Fruit fly (Drosophila melanogaster) whole organism, embryonic: ENCODE measurements around the gene CG7227.

Experiments
- ATbp ChIP-seq: fragments of 200-800 bp; sonication (Bioruptor generic); optimal IDR thresholded peaks from 2 replicates; lab custom pipeline; 2017; ENCODE audit warnings: missing biosample characterization, mild to moderate bottlenecking, missing genetic modification characterization, missing genetic modification reagents
- Antp ChIP-seq: fragments of 200-800 bp; sonication (Bioruptor generic); optimal IDR thresholded peaks from 3 replicates; lab custom pipeline; 2016; ENCODE audit warnings: missing biosample characterization, missing genetic modification characterization
- Atf6 ChIP-seq: fragments of 200-800 bp; sonication (Bioruptor generic); IDR thresholded peaks from 2 replicates; pipeline ENCODE4 v1.3.6; 2022; ENCODE audit warnings: missing biosample characterization, missing genetic modification characterization
- CG11456 ChIP-seq: fragments of 200-800 bp; sonication (Bioruptor generic); IDR thresholded peaks from 3 replicates; pipeline ENCODE4 v1.3.6; 2022; ENCODE audit warnings: missing biosample characterization, missing genetic modification characterization
- CG11695 ChIP-seq: fragments of 200-800 bp; sonication (Bioruptor generic); IDR thresholded peaks from 3 replicates; pipeline ENCODE4 v1.3.6; 2022; ENCODE audit warnings: missing biosample characterization, missing genetic modification characterization
- CG13123 ChIP-seq: fragments of 200-800 bp; sonication (Bioruptor generic); optimal IDR thresholded peaks from 2 replicates; lab custom pipeline; 2016; ENCODE audit warnings: missing biosample characterization, missing genetic modification characterization
- CG14014 ChIP-seq: fragments of 200-800 bp; sonication (Bioruptor generic); IDR thresholded peaks from 2 replicates; pipeline ENCODE4 v1.3.6; 2022; ENCODE audit warnings: missing biosample characterization, missing genetic modification characterization
- CG14050 ChIP-seq: fragments of 200-800 bp; sonication (Bioruptor generic); IDR thresholded peaks from 3 replicates; pipeline ENCODE4 v1.3.6; 2022; ENCODE audit warnings: missing biosample characterization, missing genetic modification characterization
- CG1602 ChIP-seq: fragments of 200-800 bp; sonication (Bioruptor generic); optimal IDR thresholded peaks from 3 replicates; lab custom pipeline; 2016; ENCODE audit warnings: missing biosample characterization, missing genetic modification characterization
- CG17385 ChIP-seq: fragments of 200-800 bp; sonication (Bioruptor generic); optimal IDR thresholded peaks from 3 replicates; lab custom pipeline; 2018; ENCODE audit warnings: missing biosample characterization, mild to moderate bottlenecking, missing genetic modification characterization
- CG18599 ChIP-seq: fragments of 200-800 bp; sonication (Bioruptor generic); optimal IDR thresholded peaks from 3 replicates; lab custom pipeline; 2017; ENCODE audit warnings: missing biosample characterization, missing genetic modification characterization, mild to moderate bottlenecking, moderate library complexity, missing genetic modification reagents
- CG32772 ChIP-seq: fragments of 200-800 bp; sonication (Bioruptor generic); IDR thresholded peaks from 2 replicates; pipeline ENCODE4 v1.3.6; 2022; ENCODE audit warnings: missing biosample characterization, missing genetic modification characterization
- CG34376 ChIP-seq: fragments of 200-800 bp; sonication (Bioruptor generic); optimal IDR thresholded peaks from 2 replicates; lab custom pipeline; 2018; ENCODE audit warnings: missing biosample characterization, mild to moderate bottlenecking, missing genetic modification characterization
- CG34422 ChIP-seq: fragments of 200-800 bp; sonication (Bioruptor generic); IDR thresholded peaks from 3 replicates; pipeline ENCODE4 v1.3.6; 2022; ENCODE audit warnings: missing biosample characterization, missing genetic modification characterization
- Camta ChIP-seq: fragments of 200-800 bp; sonication (Bioruptor generic); optimal IDR thresholded peaks from 2 replicates; lab custom pipeline; 2016; ENCODE audit warnings: missing biosample characterization, missing genetic modification characterization
- Doc2 ChIP-seq: fragments of 200-800 bp; sonication (Bioruptor generic); IDR thresholded peaks from 2 replicates; pipeline ENCODE4 v1.3.6; 2022; ENCODE audit warnings: missing biosample characterization, missing genetic modification characterization
- E2f1 ChIP-seq: fragments of 200-800 bp; sonication (Bioruptor generic); IDR thresholded peaks from 2 replicates; pipeline ENCODE4 v1.3.6; 2022; ENCODE audit warnings: missing biosample characterization, missing genetic modification characterization
- HmgZ ChIP-seq: fragments of 200-800 bp; sonication (Bioruptor generic); optimal IDR thresholded peaks from 2 replicates; lab custom pipeline; 2018; ENCODE audit warnings: missing biosample characterization, mild to moderate bottlenecking, missing genetic modification characterization
- Hmr ChIP-seq: fragments of 200-800 bp; sonication (Bioruptor generic); optimal IDR thresholded peaks from 3 replicates; lab custom pipeline; 2017; ENCODE audit warnings: mild to moderate bottlenecking, missing biosample characterization, missing genetic modification reagents, missing genetic modification characterization
- Jarid2 ChIP-seq: fragments of 200-800 bp; sonication (Bioruptor generic); optimal IDR thresholded peaks from 3 replicates; lab custom pipeline; 2017; ENCODE audit warnings: mild to moderate bottlenecking, missing biosample characterization, missing genetic modification reagents, missing genetic modification characterization
- Pdp1 ChIP-seq, 2 experiments: fragments of 200-800 bp; sonication (Bioruptor generic); optimal IDR thresholded peaks; 3 replicates each; lab custom pipeline; 2016; ENCODE audit warnings: missing biosample characterization in 2 of 2, missing genetic modification characterization in 2 of 2, mild to moderate bottlenecking in 1 of 2, moderate library complexity in 1 of 2
- Rfx ChIP-seq: fragments of 200-800 bp; sonication (Bioruptor generic); IDR thresholded peaks from 2 replicates; pipeline ENCODE4 v1.3.6; 2022; ENCODE audit warnings: missing biosample characterization, missing genetic modification characterization
- Scr ChIP-seq: fragments of 200-800 bp; sonication (Bioruptor generic); IDR thresholded peaks from 2 replicates; pipeline ENCODE4 v1.3.6; 2022; ENCODE audit warnings: missing biosample characterization, missing genetic modification characterization; ENCODE audit not compliant: partially characterized antibody
- Sox102F ChIP-seq: fragments of 200-800 bp; sonication (Bioruptor generic); optimal IDR thresholded peaks from 2 replicates; lab custom pipeline; 2018; ENCODE audit warnings: missing biosample characterization, mild to moderate bottlenecking, missing genetic modification characterization, moderate library complexity
- Stat92E ChIP-seq, 3 experiments: fragments of >200 bp in 2 of 3; fragments of 200-800 bp in 1 of 3; sonication (Bioruptor generic) in 1 of 3; optimal IDR thresholded peaks; 2 replicates each; lab custom pipeline; 2017 to 2019; ENCODE audit warnings: missing biosample characterization in 3 of 3, missing genetic modification characterization in 3 of 3, mild to moderate bottlenecking in 1 of 3, moderate library complexity in 1 of 3
- Trl ChIP-seq, 3 experiments: fragments of >200 bp in 2 of 3; fragments of 200-800 bp in 1 of 3; sonication (Bioruptor generic) in 1 of 3; optimal IDR thresholded peaks; 2 replicates in 1 of 3; 3 replicates in 2 of 3; lab custom pipeline; 2016 to 2017; ENCODE audit warnings: missing biosample characterization in 1 of 3, missing genetic modification characterization in 1 of 3
- ci ChIP-seq: fragments of 200-800 bp; sonication (Bioruptor generic); IDR thresholded peaks from 3 replicates; pipeline ENCODE4 v1.3.6; 2022; ENCODE audit warnings: missing biosample characterization, missing genetic modification characterization
- dm ChIP-seq: fragments of 200-800 bp; sonication (Bioruptor generic); optimal IDR thresholded peaks from 3 replicates; lab custom pipeline; 2016; ENCODE audit warnings: missing biosample characterization, missing genetic modification characterization
- dmrt11E ChIP-seq: fragments of 200-800 bp; sonication (Bioruptor generic); optimal IDR thresholded peaks from 3 replicates; lab custom pipeline; 2018; ENCODE audit warnings: missing biosample characterization, mild to moderate bottlenecking, missing genetic modification characterization, moderate library complexity
- dmrt99B ChIP-seq: fragments of 200-800 bp; sonication (Bioruptor generic); optimal IDR thresholded peaks from 2 replicates; lab custom pipeline; 2018; ENCODE audit warnings: missing biosample characterization, mild to moderate bottlenecking, missing genetic modification characterization, moderate library complexity
- exex ChIP-seq: fragments of 200-800 bp; sonication (Bioruptor generic); optimal IDR thresholded peaks from 4 replicates; lab custom pipeline; 2018; ENCODE audit warnings: missing biosample characterization, mild to moderate bottlenecking, missing genetic modification characterization, moderate library complexity
- hkb ChIP-seq, 2 experiments: fragments of 200-800 bp in 1 of 2; fragments of >200 bp in 1 of 2; sonication (Bioruptor generic) in 1 of 2; IDR thresholded peaks in 1 of 2; optimal IDR thresholded peaks in 1 of 2; 2 replicates each; pipeline versions ENCODE4 v1.3.6 to Lab custom; 2017 to 2022; ENCODE audit warnings: missing biosample characterization in 1 of 2, missing genetic modification characterization in 1 of 2
- lilli ChIP-seq: fragments of 200-800 bp; sonication (Bioruptor generic); optimal IDR thresholded peaks from 3 replicates; lab custom pipeline; 2016; ENCODE audit warnings: missing biosample characterization, missing genetic modification characterization
- mam ChIP-seq: fragments of 200-800 bp; sonication (Bioruptor generic); optimal IDR thresholded peaks from 3 replicates; lab custom pipeline; 2016; ENCODE audit warnings: missing biosample characterization, missing genetic modification characterization
- onecut ChIP-seq: fragments of 200-800 bp; sonication (Bioruptor generic); IDR thresholded peaks from 2 replicates; pipeline ENCODE4 v1.3.6; 2022; ENCODE audit warnings: missing biosample characterization, missing genetic modification characterization
- pho ChIP-seq: fragments of 200-800 bp; sonication (Bioruptor generic); optimal IDR thresholded peaks from 2 replicates; lab custom pipeline; 2016; ENCODE audit warnings: missing biosample characterization, missing genetic modification characterization
- ro ChIP-seq: fragments of 200-800 bp; sonication (Bioruptor generic); IDR thresholded peaks from 2 replicates; pipeline ENCODE4 v1.3.6; 2022; ENCODE audit warnings: missing biosample characterization, missing genetic modification characterization
- sd ChIP-seq: fragments of 200-800 bp; sonication (Bioruptor generic); optimal IDR thresholded peaks from 3 replicates; lab custom pipeline; 2018; ENCODE audit warnings: missing biosample characterization, mild to moderate bottlenecking, missing genetic modification characterization, moderate library complexity
- sens ChIP-seq: fragments of 200-800 bp; sonication (Bioruptor generic); peaks from one replicate; lab custom pipeline; 2016; ENCODE audit warnings: missing biosample characterization, missing genetic modification characterization
- sens-2 ChIP-seq: fragments of 200-800 bp; sonication (Bioruptor generic); IDR thresholded peaks from 2 replicates; pipeline ENCODE4 v1.3.6; 2022; ENCODE audit warnings: missing biosample characterization, missing genetic modification characterization
- slbo ChIP-seq: fragments of 200-800 bp; sonication (Bioruptor generic); IDR thresholded peaks from 2 replicates; pipeline ENCODE4 v1.3.6; 2022; ENCODE audit warnings: missing biosample characterization, missing genetic modification characterization
- slou ChIP-seq: fragments of 200-800 bp; sonication (Bioruptor generic); optimal IDR thresholded peaks from 3 replicates; lab custom pipeline; 2016; ENCODE audit warnings: missing biosample characterization, missing genetic modification characterization
- sob ChIP-seq: fragments of 200-800 bp; sonication (Bioruptor generic); IDR thresholded peaks from 2 replicates; pipeline ENCODE4 v1.3.6; 2022; ENCODE audit warnings: missing biosample characterization, missing genetic modification characterization
- tgo ChIP-seq: fragments of 200-800 bp; sonication (Bioruptor generic); IDR thresholded peaks from 3 replicates; pipeline ENCODE4 v1.3.6; 2022; ENCODE audit warnings: missing biosample characterization, missing genetic modification characterization
- vfl ChIP-seq: fragments of 200-800 bp; sonication (Bioruptor generic); optimal IDR thresholded peaks from 2 replicates; lab custom pipeline; 2016; ENCODE audit warnings: missing biosample characterization, missing genetic modification characterization
- zfh1 ChIP-seq: fragments of 200-800 bp; sonication (Bioruptor generic); IDR thresholded peaks from 3 replicates; pipeline ENCODE4 v1.3.6; 2022; ENCODE audit warnings: missing biosample characterization, missing genetic modification characterization

Gene CG7227

DNA sequence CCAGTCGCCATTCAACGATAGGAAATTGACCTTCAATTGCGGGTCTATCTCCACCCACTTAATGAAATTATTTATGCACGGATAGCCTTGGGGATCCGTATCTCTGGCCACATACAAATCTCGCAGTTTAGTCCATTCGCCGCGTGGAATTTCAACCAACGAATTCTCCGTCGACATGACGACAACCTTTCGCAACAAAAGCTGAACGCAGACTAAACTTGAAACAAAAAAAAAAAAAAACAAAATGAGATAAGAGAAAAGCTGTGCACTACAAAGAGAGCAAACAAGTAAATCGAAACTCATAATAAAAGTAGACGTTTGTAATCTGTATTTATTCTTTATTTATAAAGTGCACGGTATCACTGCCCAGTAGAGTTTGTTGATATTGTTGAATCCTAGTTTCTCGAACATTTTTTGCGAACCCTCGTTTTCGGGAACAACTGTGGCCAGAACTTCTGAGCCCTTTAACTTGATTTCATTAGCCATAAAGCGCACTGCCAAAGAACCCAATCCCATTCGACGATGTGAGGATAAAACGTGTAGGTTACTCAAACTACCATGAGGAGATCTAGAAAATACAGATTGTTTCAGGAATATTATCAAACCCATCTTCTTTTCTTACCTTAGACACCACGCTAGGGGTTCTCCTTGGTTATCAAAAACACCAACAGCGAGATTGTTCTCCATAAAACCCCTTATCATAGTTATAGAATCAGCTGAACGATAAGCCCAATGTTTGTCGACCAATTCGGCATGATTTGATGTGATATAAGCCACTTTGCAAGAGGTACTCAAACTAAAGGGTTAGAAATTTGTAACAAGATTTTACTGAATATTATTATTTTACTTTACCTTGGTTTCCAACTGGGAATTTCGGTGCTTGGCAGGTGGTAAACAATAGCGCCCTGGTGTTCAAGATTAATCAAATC lies 11.6 kb upstream of the CG7227 start, which contains the start of gene CG12560 (continued):
- TF ChIP-seq Hmr (peak; percentile 9), CG11456 (GFP tag; lab: Robert Waterston, UW) (peak; percentile 47; the same call in 1 of the 3 replicates), Stat92E (GFP tag; optimal IDR thresholded peaks at IDR 0.05; lab: Kevin White, UChicago) (no peak), sens-2 (GFP tag; lab: Robert Waterston, UW) (peak; percentile 55), tgo (GFP tag; lab: Robert Waterston, UW) (peak; percentile 43; the same call in 1 of the 3 replicates), lilli (peak; percentile 24), CG11695 (peak; percentile 26; the same call in 1 of the 3 replicates), hkb (optimal IDR thresholded peaks at IDR 0.05; lab: Kevin White, UChicago) (no peak), hkb (GFP tag; IDR thresholded peaks at IDR 0.05; lab: Robert Waterston, UW) (0 out of 2 replicates have a peak, but pooled peaks have one; percentile 32), ci (0 out of 3 replicates have a peak, but pooled peaks have one; percentile 6), CG1602 (GFP tag; lab: Kevin White, UChicago) (no peak), Rfx (GFP tag; lab: Robert Waterston, UW) (peak; percentile 21; the same call in 1 of the 2 replicates), CG34376 (peak; percentile 45), sd (tag; lab: Kevin White, UChicago) (peak; percentile 78), CG17385 (GFP tag; lab: Kevin White, UChicago) (peak; percentile 21), Atf6 (GFP tag; lab: Robert Waterston, UW) (peak; percentile 31; the same call in 1 of the 2 replicates), pho (GFP tag; lab: Kevin White, UChicago) (peak; percentile 13), Antp (peak; percentile 2), CG14050 (GFP tag; lab: Robert Waterston, UW) (no peak), zfh1 (GFP tag; lab: Robert Waterston, UW) (0 out of 3 replicates have a peak, but pooled peaks have one; percentile 14), dmrt11E (tag; lab: Kevin White, UChicago) (no peak), CG14014 (GFP tag; lab: Robert Waterston, UW) (no peak; the same call in 1 of the 2 replicates), Scr (GFP tag; lab: Robert Waterston, UW) (0 out of 2 replicates have a peak, but pooled peaks have one; percentile 21), Jarid2 (peak; percentile 81), Pdp1 (GFP tag; optimal IDR thresholded peaks at IDR 0.05; lab: Kevin White, UChicago) (peak in 1 of 2 experiments; percentile 8), slou (GFP tag; lab: Kevin White, UChicago) (no peak), CG18599 (GFP tag; lab: Kevin White, UChicago) (peak; percentile 30), ATbp (GFP tag; lab: Kevin White, UChicago) (peak; percentile 4), onecut (GFP tag; lab: Robert Waterston, UW) (peak; percentile 16; the same call in 1 of the 2 replicates), sens (peak; percentile 28), exex (tag; lab: Kevin White, UChicago) (peak; percentile 42), ro (no peak), vfl (GFP tag; lab: Kevin White, UChicago) (peak; percentile 2), Trl (optimal IDR thresholded peaks at IDR 0.05; lab: Kevin White, UChicago) (peak; percentile 15 to 60), Trl (GFP tag; optimal IDR thresholded peaks at IDR 0.05; lab: Kevin White, UChicago) (peak; percentile 40), E2f1 (GFP tag; lab: Robert Waterston, UW) (0 out of 2 replicates have a peak, but pooled peaks have one; percentile 22), CG13123 (GFP tag; lab: Kevin White, UChicago) (peak; percentile 2), HmgZ (tag; lab: Kevin White, UChicago) (peak; percentile 8), CG32772 (GFP tag; lab: Robert Waterston, UW) (peak; percentile 68), Camta (GFP tag; lab: Kevin White, UChicago) (peak; percentile 20), Doc2 (GFP tag; lab: Robert Waterston, UW) (no peak), Sox102F (GFP tag; lab: Kevin White, UChicago) (peak; percentile 32), slbo (GFP tag; lab: Robert Waterston, UW) (0 out of 2 replicates have a peak, but pooled peaks have one; percentile 2), dm (peak; percentile 27), mam (GFP tag; lab: Kevin White, UChicago) (no peak), sob (GFP tag; lab: Robert Waterston, UW) (0 out of 2 replicates have a peak, but pooled peaks have one; percentile 37), CG34422 (GFP tag; lab: Robert Waterston, UW) (peak; percentile 43; the same call in 1 of the 3 replicates), dmrt99B (tag; lab: Kevin White, UChicago) (peak; percentile 33)
